Worm (Caenorhabditis elegans) whole organism, late embryonic: Measurements from ENCODE around the gene nhr-283.

Source experiments
- nfya-1 ChIP-seq: sonication (generic microtip); optimal IDR thresholded peaks from 2 replicates; lab custom pipeline; 2017; ENCODE audit warnings: missing genetic modification characterization, mild to moderate bottlenecking, missing compliant biosample characterization, antibody characterized with exemption, moderate library complexity
- odd-2 ChIP-seq: sonication (generic microtip); optimal IDR thresholded peaks from 2 replicates; lab custom pipeline; 2017; ENCODE audit warnings: antibody characterized with exemption, mild to moderate bottlenecking, missing genetic modification characterization, missing compliant biosample characterization

DNA sequence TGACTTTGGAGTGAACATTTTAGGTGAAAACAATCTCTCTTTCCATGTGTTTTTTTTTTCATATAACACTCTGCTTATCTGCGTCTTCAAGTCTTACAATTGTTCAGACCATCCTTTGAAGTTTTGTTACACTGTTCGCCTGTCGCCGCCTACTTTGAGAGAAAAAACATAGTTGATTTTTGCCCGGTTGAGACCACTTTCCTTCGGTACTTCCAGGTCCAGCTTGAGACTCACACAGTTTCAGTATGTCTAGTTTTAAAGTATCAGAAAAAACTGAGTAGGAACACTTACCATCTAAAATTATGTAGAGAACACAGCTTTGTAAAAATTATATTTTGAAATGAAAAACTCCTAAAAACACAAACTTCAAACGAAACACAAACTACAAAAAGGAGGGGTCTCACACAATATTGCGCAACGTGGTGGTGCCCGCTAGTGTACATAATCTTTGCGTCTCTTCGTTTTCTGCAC lies 39.4 kb upstream of the nhr-283 start, which contains the start of the genes fbxa-69 and F54B8.4:
- TF ChIP-seq nfya-1 (no peak), odd-2 (no peak)
